Fruit fly (Drosophila melanogaster) whole organism, pupa: ENCODE data around the gene mldr.

Experiments used
- CG10348 ChIP-seq: fragments of 200-800 bp; sonication (Bioruptor generic); IDR thresholded peaks from 2 replicates; pipeline ENCODE4 v1.3.6; 2022; ENCODE audit warnings: missing biosample characterization, missing genetic modification characterization
- CG12605 ChIP-seq: fragments of 200-800 bp; sonication (Bioruptor generic); IDR thresholded peaks from 2 replicates; pipeline ENCODE4 v1.3.6; 2022; ENCODE audit warnings: missing biosample characterization, missing genetic modification characterization
- CG13204 ChIP-seq: fragments of 200-800 bp; sonication (Bioruptor generic); optimal IDR thresholded peaks from 2 replicates; lab custom pipeline; 2018; ENCODE audit warnings: missing biosample characterization, mild to moderate bottlenecking, missing genetic modification characterization, moderate library complexity
- CG14655 ChIP-seq: fragments of 200-800 bp; sonication (Bioruptor generic); optimal IDR thresholded peaks from 3 replicates; lab custom pipeline; 2017; ENCODE audit warnings: mild to moderate bottlenecking, missing biosample characterization, missing genetic modification reagents, missing genetic modification characterization
- CG15710 ChIP-seq: fragments of 200-800 bp; sonication (Bioruptor generic); optimal IDR thresholded peaks from 2 replicates; lab custom pipeline; 2018; ENCODE audit warnings: missing biosample characterization, mild to moderate bottlenecking, missing genetic modification characterization, moderate library complexity
- CG17806 ChIP-seq: fragments of 200-800 bp; sonication (Bioruptor generic); optimal IDR thresholded peaks from 2 replicates; lab custom pipeline; 2018; ENCODE audit warnings: missing biosample characterization, mild to moderate bottlenecking, missing genetic modification characterization, moderate library complexity
- CG32121 ChIP-seq: fragments of 200-800 bp; sonication (Bioruptor generic); IDR thresholded peaks from 2 replicates; pipeline ENCODE4 v1.3.6; 2022; ENCODE audit warnings: missing biosample characterization, missing genetic modification characterization
- CG34367 ChIP-seq: fragments of 200-800 bp; sonication (Bioruptor generic); optimal IDR thresholded peaks from 2 replicates; lab custom pipeline; 2018; ENCODE audit warnings: missing biosample characterization, mild to moderate bottlenecking, missing genetic modification characterization
- CG4496 ChIP-seq: fragments of 200-800 bp; sonication (Bioruptor generic); IDR thresholded peaks from 3 replicates; pipeline ENCODE4 v1.3.6; 2022; ENCODE audit warnings: missing biosample characterization, missing genetic modification characterization
- CG8159 ChIP-seq: fragments of 200-800 bp; sonication (Bioruptor generic); optimal IDR thresholded peaks from 3 replicates; lab custom pipeline; 2018; ENCODE audit warnings: missing biosample characterization, mild to moderate bottlenecking, missing genetic modification characterization, moderate library complexity
- CG8301 ChIP-seq: fragments of 200-800 bp; sonication (Bioruptor generic); optimal IDR thresholded peaks from 2 replicates; lab custom pipeline; 2018; ENCODE audit warnings: missing biosample characterization, mild to moderate bottlenecking, missing genetic modification characterization
- CG9948 ChIP-seq: fragments of 200-800 bp; sonication (Bioruptor generic); optimal IDR thresholded peaks from 2 replicates; lab custom pipeline; 2018; ENCODE audit warnings: missing biosample characterization, mild to moderate bottlenecking, missing genetic modification characterization, moderate library complexity
- D1 ChIP-seq: fragments of 200-800 bp; sonication (Bioruptor generic); optimal IDR thresholded peaks from 2 replicates; lab custom pipeline; 2018; ENCODE audit warnings: missing biosample characterization, mild to moderate bottlenecking, missing genetic modification characterization, moderate library complexity
- EcR ChIP-seq: fragments of 200-800 bp; sonication (Bioruptor generic); optimal IDR thresholded peaks from 3 replicates; lab custom pipeline; 2019; ENCODE audit warnings: missing biosample characterization, missing genetic modification characterization, mild to moderate bottlenecking, moderate library complexity, missing genetic modification reagents
- Ets98B ChIP-seq: fragments of 200-800 bp; sonication (Bioruptor generic); IDR thresholded peaks from 2 replicates; pipeline ENCODE4 v1.3.6; 2022; ENCODE audit warnings: missing biosample characterization, missing genetic modification characterization
- Pif1A ChIP-seq: fragments of 200-800 bp; sonication (Bioruptor generic); optimal IDR thresholded peaks from 3 replicates; lab custom pipeline; 2016; ENCODE audit warnings: missing biosample characterization, missing genetic modification characterization
- Pif1B ChIP-seq: fragments of 200-800 bp; sonication (Bioruptor generic); optimal IDR thresholded peaks from 3 replicates; lab custom pipeline; 2016; ENCODE audit warnings: missing biosample characterization, missing genetic modification characterization
- Snoo ChIP-seq: fragments of 200-800 bp; sonication (Bioruptor generic); optimal IDR thresholded peaks from 3 replicates; lab custom pipeline; 2017; ENCODE audit warnings: missing biosample characterization, mild to moderate bottlenecking, missing genetic modification characterization, inconsistent platforms
- fd96Ca ChIP-seq: fragments of 200-800 bp; sonication (Bioruptor generic); IDR thresholded peaks from 3 replicates; pipeline ENCODE4 v1.3.6; 2022; ENCODE audit warnings: missing biosample characterization, missing genetic modification characterization
- gl ChIP-seq: fragments of 200-800 bp; sonication (Bioruptor generic); optimal IDR thresholded peaks from 2 replicates; lab custom pipeline; 2018; ENCODE audit warnings: missing biosample characterization, mild to moderate bottlenecking, missing genetic modification characterization
- rn ChIP-seq: fragments of 200-800 bp; sonication (Bioruptor generic); IDR thresholded peaks from 2 replicates; pipeline ENCODE4 v1.3.6; 2022; ENCODE audit warnings: missing biosample characterization, missing genetic modification characterization

The mldr gene

DNA sequence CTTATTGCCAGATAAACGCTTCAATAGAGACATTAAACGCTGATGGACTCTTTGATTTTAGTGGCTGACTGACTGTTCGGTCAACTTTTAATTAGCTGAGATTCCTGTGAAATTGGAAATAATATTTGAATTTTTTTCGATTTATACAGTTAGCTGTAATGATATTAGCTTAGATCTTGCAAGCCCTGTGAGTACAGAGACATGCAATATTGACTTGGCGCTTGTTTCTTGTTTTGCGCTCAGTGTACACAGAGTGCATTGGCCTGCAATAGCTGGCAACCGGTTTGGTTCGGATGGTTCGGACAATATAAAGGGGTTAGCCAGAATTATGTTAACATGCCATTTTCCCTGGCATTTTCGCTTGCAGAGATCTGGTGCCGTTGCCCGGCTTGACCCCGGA, 14.2 kb downstream of the mldr start:
- TF ChIP-seq CG8159 (tag; lab: Kevin White, UChicago) (no peak), CG8301 (peak; percentile 28), EcR (GFP tag; lab: Kevin White, UChicago) (peak; percentile 94), CG14655 (GFP tag; lab: Kevin White, UChicago) (peak; percentile 46), CG32121 (GFP tag; lab: Robert Waterston, UW) (0 out of 2 replicates have a peak, but pooled peaks have one; percentile 34), CG4496 (GFP tag; lab: Robert Waterston, UW) (peak; percentile 48; the same call in 1 of the 3 replicates), Pif1B (GFP tag; lab: Kevin White, UChicago) (peak; percentile 24), CG9948 (tag; lab: Kevin White, UChicago) (peak; percentile 4), Snoo (tag; lab: Kevin White, UChicago) (no peak), CG12605 (GFP tag; lab: Robert Waterston, UW) (no peak), Pif1A (GFP tag; lab: Kevin White, UChicago) (peak; percentile 21)

DNA sequence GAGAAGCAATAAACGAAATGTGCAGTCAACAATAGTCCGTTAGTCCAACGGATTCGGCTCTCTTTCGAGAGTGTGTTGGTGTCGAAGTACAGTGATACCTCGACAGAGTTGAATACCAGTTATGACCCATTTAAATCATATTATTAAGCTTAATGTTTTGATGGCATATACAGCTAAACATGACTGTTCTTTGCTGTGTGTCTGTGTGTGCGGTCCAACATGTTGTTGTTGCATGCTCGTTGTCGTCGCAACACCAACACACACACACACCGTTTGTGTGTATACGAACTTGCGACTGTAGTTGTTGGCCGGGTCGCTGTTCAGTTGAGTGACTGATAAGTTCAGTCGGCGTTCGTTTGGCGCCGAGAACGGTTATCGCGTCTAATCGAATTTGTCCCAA, 17.7 kb downstream of the mldr start, which contains the start of gene CG15894:
TSS of gene CG15894 (plus strand) at position 361 of the 400 bp plus-strand sequence.
- TF ChIP-seq CG4496 (GFP tag; lab: Robert Waterston, UW), result peak; percentile 53; the same call in 1 of the 3 replicates
- TF ChIP-seq CG32121 (GFP tag; lab: Robert Waterston, UW), result no peak
- TF ChIP-seq Snoo (tag; lab: Kevin White, UChicago), result no peak
- TF ChIP-seq CG17806, result no peak
- no peak for TF ChIP-seq CG8301
- no peak for TF ChIP-seq Pif1A (GFP tag; lab: Kevin White, UChicago)
- TF ChIP-seq rn (GFP tag; lab: Robert Waterston, UW), result no peak
- 0 out of 3 replicates have a peak, but pooled peaks have one; percentile 32 for TF ChIP-seq fd96Ca (GFP tag; lab: Robert Waterston, UW)
- TF ChIP-seq CG12605 (GFP tag; lab: Robert Waterston, UW), result no peak
- no peak for TF ChIP-seq CG10348
- TF ChIP-seq D1 (tag; lab: Kevin White, UChicago), result no peak
- TF ChIP-seq CG34367 (tag; lab: Kevin White, UChicago), result no peak
- no peak for TF ChIP-seq gl (tag; lab: Kevin White, UChicago)
- TF ChIP-seq CG14655 (GFP tag; lab: Kevin White, UChicago), result peak; percentile 21
- peak; percentile 27; the same call in 1 of the 2 replicates for TF ChIP-seq Ets98B (GFP tag; lab: Robert Waterston, UW)
- TF ChIP-seq Pif1B (GFP tag; lab: Kevin White, UChicago), result no peak
- TF ChIP-seq CG15710 (tag; lab: Kevin White, UChicago), result peak; percentile 1
- TF ChIP-seq CG13204 (GFP tag; lab: Kevin White, UChicago), result no peak
- no peak for TF ChIP-seq CG9948 (tag; lab: Kevin White, UChicago)
- peak; percentile 14 for TF ChIP-seq CG8159 (tag; lab: Kevin White, UChicago)
- no peak for TF ChIP-seq EcR (GFP tag; lab: Kevin White, UChicago)

DNA sequence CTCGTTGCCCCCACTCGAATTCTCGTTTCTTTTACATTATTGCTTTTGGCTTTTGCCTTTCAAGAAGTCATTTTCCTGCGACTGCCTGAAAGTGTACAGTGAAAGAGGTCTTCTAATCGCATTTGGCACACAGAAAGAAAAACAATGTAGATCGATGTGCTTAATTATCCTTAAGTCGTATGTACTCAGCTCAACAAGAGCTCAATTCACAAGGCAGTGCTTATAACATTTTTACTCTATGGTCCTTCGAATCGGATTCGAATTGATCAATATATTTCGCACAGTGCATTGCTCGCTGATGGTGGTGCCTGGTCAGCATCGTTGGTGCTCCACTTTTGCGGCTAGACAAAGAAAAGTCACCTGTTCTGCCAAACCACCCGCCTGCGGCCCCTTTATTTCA, 19.3 kb downstream of the mldr start:
- TF ChIP-seq CG14655 (GFP tag; lab: Kevin White, UChicago) (peak; percentile 14), CG10348 (no peak), CG9948 (tag; lab: Kevin White, UChicago) (no peak), Snoo (tag; lab: Kevin White, UChicago) (no peak), gl (tag; lab: Kevin White, UChicago) (no peak), CG4496 (GFP tag; lab: Robert Waterston, UW) (peak; percentile 35; the same call in 2 of the 3 replicates), CG8301 (peak; percentile 27), CG12605 (GFP tag; lab: Robert Waterston, UW) (no peak), rn (GFP tag; lab: Robert Waterston, UW) (no peak), CG15710 (tag; lab: Kevin White, UChicago) (no peak), fd96Ca (GFP tag; lab: Robert Waterston, UW) (peak; percentile 54; the same call in 1 of the 3 replicates), CG8159 (tag; lab: Kevin White, UChicago) (no peak), EcR (GFP tag; lab: Kevin White, UChicago) (no peak), Pif1B (GFP tag; lab: Kevin White, UChicago) (no peak), CG34367 (tag; lab: Kevin White, UChicago) (no peak), D1 (tag; lab: Kevin White, UChicago) (no peak)

DNA sequence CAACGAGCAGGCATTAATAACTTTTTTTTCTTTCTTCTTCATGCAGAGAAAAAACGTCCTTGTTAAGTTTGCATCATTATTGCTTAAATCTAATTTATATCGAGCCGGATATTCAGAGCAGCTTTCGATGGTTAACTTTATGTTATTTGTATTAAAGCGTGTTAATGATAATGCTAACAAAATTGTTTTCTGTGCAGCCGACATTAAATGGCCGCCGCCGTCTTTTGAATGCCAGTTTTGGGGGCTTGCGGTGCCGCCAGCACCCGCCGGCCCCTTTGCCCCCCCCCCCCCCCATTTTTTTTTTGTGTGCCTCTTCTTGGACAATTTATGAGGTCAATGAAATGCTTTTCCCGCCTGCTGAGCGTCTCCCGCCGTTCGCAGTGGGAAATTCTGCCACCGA, 20.4 kb downstream of the mldr start:
- TF ChIP-seq D1 (tag; lab: Kevin White, UChicago) (no peak), CG4496 (GFP tag; lab: Robert Waterston, UW) (peak; percentile 24; the same call in 1 of the 3 replicates)

DNA sequence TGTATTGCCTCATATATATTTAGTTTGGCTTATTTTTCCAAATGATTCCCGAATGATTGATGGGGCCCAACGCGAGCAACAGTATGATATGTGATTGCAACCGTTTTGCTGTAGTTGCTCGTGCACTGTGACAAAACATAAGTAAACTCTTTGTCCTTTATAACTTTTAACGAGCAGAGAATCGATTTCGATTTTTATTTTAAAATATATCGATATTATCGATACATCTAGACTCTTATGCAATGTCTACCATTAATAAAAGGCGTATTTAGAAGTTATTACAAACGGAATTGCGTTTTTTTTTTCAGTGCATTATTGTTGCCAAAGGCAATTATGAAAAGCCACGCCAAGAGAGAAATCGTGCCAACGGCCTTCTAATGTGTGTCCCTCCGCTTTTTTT, 24.5 kb downstream of the mldr start:
- TF ChIP-seq CG12605 (GFP tag; lab: Robert Waterston, UW) (no peak), CG8159 (tag; lab: Kevin White, UChicago) (no peak), CG14655 (GFP tag; lab: Kevin White, UChicago) (no peak), CG4496 (GFP tag; lab: Robert Waterston, UW) (no peak), Snoo (tag; lab: Kevin White, UChicago) (no peak), CG17806 (no peak), CG9948 (tag; lab: Kevin White, UChicago) (no peak), CG34367 (tag; lab: Kevin White, UChicago) (no peak), CG32121 (GFP tag; lab: Robert Waterston, UW) (no peak)
- TF ChIP-seq, all 21 proteins: peak for 0
